Fruit fly (Drosophila melanogaster) whole organism, prepupa: ENCODE data around the gene gdl.

Experiments used
- Blimp-1 ChIP-seq: fragments of 200-800 bp; sonication (Bioruptor generic); optimal IDR thresholded peaks from 3 replicates; lab custom pipeline; 2017; ENCODE audit warnings: missing biosample characterization, missing genetic modification characterization, mild to moderate bottlenecking, moderate library complexity, missing genetic modification reagents
- CG11762 ChIP-seq: fragments of 200-800 bp; sonication (Bioruptor generic); optimal IDR thresholded peaks from 3 replicates; lab custom pipeline; 2016; ENCODE audit warnings: missing biosample characterization, missing genetic modification characterization; ENCODE audit not compliant: insufficient read depth
- CG15336 ChIP-seq: fragments of 200-800 bp; sonication (Bioruptor generic); IDR thresholded peaks from 2 replicates; pipeline ENCODE4 v1.3.6; 2022; ENCODE audit warnings: missing biosample characterization, missing genetic modification characterization
- CG34406 ChIP-seq: fragments of 200-800 bp; sonication (Bioruptor generic); optimal IDR thresholded peaks from 3 replicates; lab custom pipeline; 2016; ENCODE audit warnings: missing biosample characterization, missing genetic modification characterization
- CG6163 ChIP-seq: fragments of 200-800 bp; sonication (Bioruptor generic); IDR thresholded peaks from 3 replicates; pipeline ENCODE4 v1.3.6; 2022; ENCODE audit warnings: missing biosample characterization, missing genetic modification characterization
- CG6276 ChIP-seq: fragments of 200-800 bp; sonication (Bioruptor generic); optimal IDR thresholded peaks from 2 replicates; lab custom pipeline; 2017; ENCODE audit warnings: missing biosample characterization, mild to moderate bottlenecking, missing genetic modification characterization
- CG7368 ChIP-seq: fragments of 200-800 bp; sonication (Bioruptor generic); optimal IDR thresholded peaks from 3 replicates; lab custom pipeline; 2016; ENCODE audit warnings: missing biosample characterization, missing genetic modification characterization
- CG8119 ChIP-seq: fragments of 200-800 bp; sonication (Bioruptor generic); IDR thresholded peaks from 3 replicates; pipeline ENCODE4 v1.3.6; 2022; ENCODE audit warnings: missing biosample characterization, missing genetic modification characterization
- CG8319 ChIP-seq: fragments of 200-800 bp; sonication (Bioruptor generic); optimal IDR thresholded peaks from 3 replicates; lab custom pipeline; 2016; ENCODE audit warnings: missing biosample characterization, missing genetic modification characterization
- CG9139 ChIP-seq: fragments of 200-800 bp; sonication (Bioruptor generic); optimal IDR thresholded peaks from 3 replicates; lab custom pipeline; 2017; ENCODE audit warnings: missing biosample characterization, mild to moderate bottlenecking, missing genetic modification characterization
- Eip78C ChIP-seq: fragments of 200-800 bp; sonication (Bioruptor generic); peaks from one replicate; lab custom pipeline; 2016; ENCODE audit warnings: missing biosample characterization, missing genetic modification characterization
- Eip93F ChIP-seq: fragments of 200-800 bp; sonication (Bioruptor generic); optimal IDR thresholded peaks from 2 replicates; lab custom pipeline; 2016; ENCODE audit warnings: missing biosample characterization, mild to moderate bottlenecking, missing genetic modification characterization
- Ets21C ChIP-seq: fragments of 200-800 bp; sonication (Bioruptor generic); optimal IDR thresholded peaks from 3 replicates; lab custom pipeline; 2016; ENCODE audit warnings: missing biosample characterization, missing genetic modification characterization
- Hr38 ChIP-seq: sonication (Bioruptor generic); optimal IDR thresholded peaks from 2 replicates; lab custom pipeline; 2016; ENCODE audit warnings: missing biosample characterization, missing genetic modification characterization
- Lpt ChIP-seq: fragments of 200-800 bp; sonication (Bioruptor generic); optimal IDR thresholded peaks from 3 replicates; lab custom pipeline; 2016; ENCODE audit warnings: missing biosample characterization, missing genetic modification characterization
- Met ChIP-seq: fragments of 200-800 bp; sonication (Bioruptor generic); optimal IDR thresholded peaks from 3 replicates; lab custom pipeline; 2016; ENCODE audit warnings: missing biosample characterization, missing genetic modification characterization
- Smox ChIP-seq: fragments of 200-800 bp; sonication (Bioruptor generic); optimal IDR thresholded peaks from 3 replicates; lab custom pipeline; 2016; ENCODE audit warnings: missing biosample characterization, missing genetic modification characterization
- Sox102F ChIP-seq: fragments of 200-800 bp; sonication (Bioruptor generic); optimal IDR thresholded peaks from 2 replicates; lab custom pipeline; 2016; ENCODE audit warnings: missing biosample characterization, mild to moderate bottlenecking, missing genetic modification characterization
- achi ChIP-seq: fragments of 200-800 bp; sonication (Bioruptor generic); optimal IDR thresholded peaks from 3 replicates; lab custom pipeline; 2016; ENCODE audit warnings: missing biosample characterization, missing genetic modification characterization
- acj6 ChIP-seq: fragments of 200-800 bp; sonication (Bioruptor generic); optimal IDR thresholded peaks from 3 replicates; lab custom pipeline; 2016; ENCODE audit warnings: missing biosample characterization, missing genetic modification characterization
- cyc ChIP-seq: fragments of 200-800 bp; sonication (Bioruptor generic); optimal IDR thresholded peaks from 3 replicates; lab custom pipeline; 2016; ENCODE audit warnings: missing biosample characterization, missing genetic modification characterization
- dac ChIP-seq: fragments of 200-800 bp; sonication (Bioruptor generic); optimal IDR thresholded peaks from 2 replicates; lab custom pipeline; 2017; ENCODE audit warnings: missing biosample characterization, mild to moderate bottlenecking, missing genetic modification characterization
- dsx ChIP-seq: fragments of 200-800 bp; optimal IDR thresholded peaks from 3 replicates; lab custom pipeline; 2019; ENCODE audit warnings: missing biosample characterization, mild to moderate bottlenecking, missing genetic modification characterization, moderate library complexity; ENCODE audit not compliant: poor library complexity, severe bottlenecking
- eg ChIP-seq: fragments of 200-800 bp; sonication (Bioruptor generic); IDR thresholded peaks from 3 replicates; pipeline ENCODE4 v1.3.6; 2022; ENCODE audit warnings: missing biosample characterization, missing genetic modification characterization
- fd85E ChIP-seq: fragments of 200-800 bp; sonication (Bioruptor generic); optimal IDR thresholded peaks from 3 replicates; lab custom pipeline; 2016; ENCODE audit warnings: missing biosample characterization, missing genetic modification characterization
- fkh ChIP-seq: fragments of 200-800 bp; sonication (Bioruptor generic); optimal IDR thresholded peaks from 3 replicates; lab custom pipeline; 2017; ENCODE audit warnings: missing biosample characterization, mild to moderate bottlenecking, missing genetic modification characterization, moderate library complexity
- lz ChIP-seq: fragments of 200-800 bp; sonication (Bioruptor generic); optimal IDR thresholded peaks from 3 replicates; lab custom pipeline; 2016; ENCODE audit warnings: missing biosample characterization, missing genetic modification characterization
- ss ChIP-seq, 2 experiments: fragments of 200-800 bp; sonication (Bioruptor generic); optimal IDR thresholded peaks; 2 replicates in 1 of 2; 3 replicates in 1 of 2; lab custom pipeline; 2017 to 2018; ENCODE audit warnings: mild to moderate bottlenecking in 2 of 2, missing biosample characterization in 2 of 2, missing genetic modification characterization in 2 of 2, moderate library complexity in 1 of 2
- svp ChIP-seq: fragments of 200-800 bp; sonication (Bioruptor generic); peaks from one replicate; lab custom pipeline; 2016; ENCODE audit warnings: missing biosample characterization, missing genetic modification characterization
- vri ChIP-seq: fragments of 200-800 bp; sonication (Bioruptor generic); optimal IDR thresholded peaks from 3 replicates; lab custom pipeline; 2016; ENCODE audit warnings: missing biosample characterization, mild to moderate bottlenecking, missing genetic modification characterization

Gene gdl

DNA sequence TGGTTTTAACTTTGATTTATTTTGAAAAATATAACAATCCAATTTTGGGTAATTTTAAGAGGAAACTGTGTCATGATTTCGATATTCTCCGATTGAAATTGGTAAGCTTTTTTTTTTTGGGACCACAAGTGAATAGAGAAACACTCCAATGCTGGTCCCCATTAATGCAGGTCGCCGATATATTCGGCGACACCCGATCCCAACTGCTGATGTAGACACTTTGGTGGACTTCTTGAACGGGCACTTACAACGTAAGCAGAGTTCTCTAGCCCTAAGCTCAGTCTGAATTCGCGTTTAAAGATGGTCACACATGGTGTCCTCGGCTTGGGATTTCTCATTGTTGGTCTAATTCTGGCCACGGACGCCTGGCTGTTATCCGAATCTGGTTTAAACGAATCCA, 11.1 kb downstream of the gdl start, which contains the start of gene yellow-k:
TSS of gene yellow-k (plus strand) at position 301 of the 400 bp plus-strand sequence.
- TF ChIP-seq Hr38 (GFP tag; lab: Kevin White, UChicago): no peak
- TF ChIP-seq CG7368 (GFP tag; lab: Kevin White, UChicago): no peak
- TF ChIP-seq, all 60 proteins: peak for 0

dm6 chr3L:15523806-15524346, 14.6 kb downstream of the gdl start, which contains the start of gene CG7945:
CG7945 (minus strand) TSS chr3L:15524137.
- TF ChIP-seq CG6163 (no peak), fkh (GFP tag; lab: Kevin White, UChicago) (peak; percentile 3), Blimp-1 (no peak), CG11762 (GFP tag; lab: Kevin White, UChicago) (no peak), Ets21C (GFP tag; lab: Kevin White, UChicago) (no peak), Eip78C (GFP tag; lab: Kevin White, UChicago) (no peak), vri (GFP tag; lab: Kevin White, UChicago) (peak; percentile 24), eg (GFP tag; lab: Robert Waterston, UW) (no peak), CG8119 (GFP tag; lab: Robert Waterston, UW) (no peak), CG9139 (GFP tag; lab: Kevin White, UChicago) (no peak), Eip93F (GFP tag; lab: Kevin White, UChicago) (peak; percentile 7), Sox102F (GFP tag; lab: Kevin White, UChicago) (no peak), Hr38 (GFP tag; lab: Kevin White, UChicago) (no peak)

- TF ChIP-seq vri (GFP tag; lab: Kevin White, UChicago): no peak
- TF ChIP-seq cyc (GFP tag; lab: Kevin White, UChicago): no peak
Measured at dm6 chr3L:15525153-15525552, 15.9 kb downstream of the gdl start, which contains the start of gene CG33986. CG33986 (minus strand) TSS chr3L:15525253.

- TF ChIP-seq dsx (GFP tag; lab: Kevin White, UChicago) (no peak), CG8119 (GFP tag; lab: Robert Waterston, UW) (no peak), Blimp-1 (no peak), CG6163 (no peak), CG6276 (no peak), acj6 (GFP tag; lab: Kevin White, UChicago) (no peak), Eip78C (GFP tag; lab: Kevin White, UChicago) (no peak), Lpt (GFP tag; lab: Kevin White, UChicago) (no peak), CG11762 (GFP tag; lab: Kevin White, UChicago) (no peak), ss (GFP tag; optimal IDR thresholded peaks at IDR 0.05; lab: Kevin White, UChicago) (no peak), CG7368 (GFP tag; lab: Kevin White, UChicago) (no peak), Sox102F (GFP tag; lab: Kevin White, UChicago) (no peak), CG34406 (GFP tag; lab: Kevin White, UChicago) (no peak), CG15336 (GFP tag; lab: Robert Waterston, UW) (no peak)
- TF ChIP-seq, all 60 proteins: peak for 0
Measured at dm6 chr3L:15526712-15527111, 17.5 kb downstream of the gdl start, which contains the start of gene CG33985. CG33985 (minus strand) TSS chr3L:15526812.

DNA sequence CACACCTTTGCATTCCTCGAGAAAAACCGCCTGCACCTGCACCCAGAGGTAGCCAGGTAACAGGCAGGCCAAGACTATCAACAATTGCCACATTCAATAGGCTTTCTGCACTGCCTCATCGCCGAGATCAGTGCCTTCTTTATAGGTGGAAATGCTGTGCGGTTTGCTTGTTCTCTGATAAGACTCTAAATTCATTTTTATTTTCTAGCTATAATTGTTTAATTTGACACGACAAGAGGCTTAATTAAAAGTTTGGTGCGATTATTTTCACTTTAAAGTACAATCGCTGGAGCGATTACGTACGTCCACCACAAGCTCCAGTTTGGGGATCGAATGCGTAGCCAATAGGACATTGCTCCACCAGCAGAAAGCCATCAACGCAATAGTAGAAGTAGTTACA, 18.2 kb downstream of the gdl start, which contains the start of gene CG42729:
TSS of gene CG42729 (minus strand) at position 101 of the 400 bp plus-strand sequence.
- TF ChIP-seq fkh (GFP tag; lab: Kevin White, UChicago) (no peak), achi (no peak), CG6163 (no peak), dac (GFP tag; lab: Kevin White, UChicago) (no peak), CG8319 (GFP tag; lab: Kevin White, UChicago) (no peak), Met (GFP tag; lab: Kevin White, UChicago) (no peak), lz (GFP tag; lab: Kevin White, UChicago) (no peak), fd85E (GFP tag; lab: Kevin White, UChicago) (no peak), vri (GFP tag; lab: Kevin White, UChicago) (no peak), Smox (GFP tag; lab: Kevin White, UChicago) (no peak), CG6276 (no peak), svp (GFP tag; lab: Kevin White, UChicago) (no peak)
